Worm (Caenorhabditis elegans): ENCODE results near the gene nmr-1.

Gene nmr-1

DNA sequence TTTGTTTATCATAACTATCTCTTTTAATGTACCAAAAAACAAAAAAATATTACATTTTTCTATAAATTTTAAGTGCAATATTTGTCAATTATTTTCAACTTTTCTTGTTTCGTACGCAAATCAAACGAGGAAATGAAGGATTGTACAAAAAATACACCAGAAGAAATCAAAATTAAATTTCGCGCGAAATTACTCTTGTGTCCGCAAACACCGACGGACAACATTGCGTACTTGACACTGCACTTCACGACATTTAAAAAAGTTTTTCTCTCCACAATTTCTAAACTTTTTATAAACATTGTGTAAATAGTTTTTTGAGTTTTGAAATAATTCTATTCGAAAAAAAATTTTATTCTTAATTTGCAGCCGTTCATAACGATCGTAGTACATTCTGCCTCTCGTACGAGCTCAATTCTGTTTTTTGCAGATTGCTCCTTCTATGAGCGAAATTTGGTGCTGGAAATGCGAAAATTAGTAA lies 27.6 kb upstream of the nmr-1 start, which contains the start of gene mrps-16 (continued):
- no peak for TF ChIP-seq ets-4 (GFP tag; optimal IDR thresholded peaks at IDR 0.05)
- TF ChIP-seq let-526 (GFP tag; IDR thresholded peaks at IDR 0.05): no peak
- TF ChIP-seq hmg-20 (GFP tag; IDR thresholded peaks at IDR 0.05): no peak
- TF ChIP-seq unc-62 (GFP tag; optimal IDR thresholded peaks at IDR 0.05): no peak
- TF ChIP-seq hlh-26 (GFP tag; conservative IDR thresholded peaks at IDR 0.05): no peak
- TF ChIP-seq F10E7.11 (tag; optimal IDR thresholded peaks at IDR 0.05): no peak
- TF ChIP-seq B0019.2 (GFP tag; conservative IDR thresholded peaks at IDR 0.05): no peak
- no peak for TF ChIP-seq ccch-3 (GFP tag; optimal IDR thresholded peaks at IDR 0.05)
- no peak for TF ChIP-seq B0336.3 (GFP tag; IDR thresholded peaks at IDR 0.05)
- no peak for TF ChIP-seq ztf-3 (GFP tag; optimal IDR thresholded peaks at IDR 0.05)
- no peak for TF ChIP-seq Y53G8AR.9 (GFP tag; conservative IDR thresholded peaks at IDR 0.05)
- no peak for TF ChIP-seq F57A8.1 (GFP tag; optimal IDR thresholded peaks at IDR 0.05)
- TF ChIP-seq pha-4 (tag; optimal IDR thresholded peaks at IDR 0.05): no peak
- TF ChIP-seq B0035.1 (tag; optimal IDR thresholded peaks at IDR 0.05): no peak
- peak; percentile 17 for TF ChIP-seq snpc-1.1 (tag; optimal IDR thresholded peaks at IDR 0.05; ENCODE audit: insufficient read depth)
- no peak for TF ChIP-seq Y79H2A.3 (GFP tag; conservative IDR thresholded peaks at IDR 0.05)
- TF ChIP-seq K12H6.12 (tag; optimal IDR thresholded peaks at IDR 0.05): no peak
- no peak for TF ChIP-seq chd-7 (tag; optimal IDR thresholded peaks at IDR 0.05)
- TF ChIP-seq him-1 (tag; optimal IDR thresholded peaks at IDR 0.05): no peak
- TF ChIP-seq C06A6.2 (GFP tag; conservative IDR thresholded peaks at IDR 0.05): no peak
- TF ChIP-seq attf-6 (GFP tag; IDR thresholded peaks at IDR 0.05): no peak
- no peak for TF ChIP-seq K11D2.4 (GFP tag; IDR thresholded peaks at IDR 0.05)
- no peak for TF ChIP-seq egrh-3 (GFP tag; IDR thresholded peaks at IDR 0.05)
- peak; percentile 18 for TF ChIP-seq xnd-1 (tag; optimal IDR thresholded peaks at IDR 0.05)
- no peak for TF ChIP-seq nhr-120 (GFP tag; IDR thresholded peaks at IDR 0.05)
- TF ChIP-seq ceh-40 (GFP tag; IDR thresholded peaks at IDR 0.05): no peak
- peak; percentile 55; the same call in 1 of the 2 replicates for TF ChIP-seq D2030.7 (GFP tag; IDR thresholded peaks at IDR 0.05)
- no peak for TF ChIP-seq ceh-27 (GFP tag; optimal IDR thresholded peaks at IDR 0.05)
- no peak for TF ChIP-seq sea-2 (GFP tag; IDR thresholded peaks at IDR 0.05)
- no peak for TF ChIP-seq F39B2.1 (GFP tag; IDR thresholded peaks at IDR 0.05)
- TF ChIP-seq ceh-79 (tag; optimal IDR thresholded peaks at IDR 0.05): no peak
- TF ChIP-seq gei-17 (GFP tag; optimal IDR thresholded peaks at IDR 0.05): no peak
- TF ChIP-seq Y67H2A.10 (GFP tag; conservative IDR thresholded peaks at IDR 0.05): no peak
- TF ChIP-seq F55B11.4 (tag; optimal IDR thresholded peaks at IDR 0.05; ENCODE audit: borderline replicate concordance, insufficient read depth): no peak
- no peak for TF ChIP-seq somi-1 (GFP tag; optimal IDR thresholded peaks at IDR 0.05)
- TF ChIP-seq nhr-80 (tag; optimal IDR thresholded peaks at IDR 0.05): no peak
- no peak for TF ChIP-seq Y53F4B.3 (GFP tag; IDR thresholded peaks at IDR 0.05)
- TF ChIP-seq snpc-3.4 (tag; optimal IDR thresholded peaks at IDR 0.05): no peak
- TF ChIP-seq zim-3 (tag; optimal IDR thresholded peaks at IDR 0.05): no peak
- peak; percentile 71 for TF ChIP-seq dpl-1 (GFP tag; optimal IDR thresholded peaks at IDR 0.05)
- no peak for TF ChIP-seq cebp-1 (GFP tag; IDR thresholded peaks at IDR 0.05)
- peak; percentile 28 for TF ChIP-seq cebp-1 (tag; optimal IDR thresholded peaks at IDR 0.05)
- TF ChIP-seq sptf-2 (GFP tag; optimal IDR thresholded peaks at IDR 0.05): no peak

Data from whole organism, young adult.